Fruit fly (Drosophila melanogaster): Measurements from ENCODE around the gene CG3529.

DNA sequence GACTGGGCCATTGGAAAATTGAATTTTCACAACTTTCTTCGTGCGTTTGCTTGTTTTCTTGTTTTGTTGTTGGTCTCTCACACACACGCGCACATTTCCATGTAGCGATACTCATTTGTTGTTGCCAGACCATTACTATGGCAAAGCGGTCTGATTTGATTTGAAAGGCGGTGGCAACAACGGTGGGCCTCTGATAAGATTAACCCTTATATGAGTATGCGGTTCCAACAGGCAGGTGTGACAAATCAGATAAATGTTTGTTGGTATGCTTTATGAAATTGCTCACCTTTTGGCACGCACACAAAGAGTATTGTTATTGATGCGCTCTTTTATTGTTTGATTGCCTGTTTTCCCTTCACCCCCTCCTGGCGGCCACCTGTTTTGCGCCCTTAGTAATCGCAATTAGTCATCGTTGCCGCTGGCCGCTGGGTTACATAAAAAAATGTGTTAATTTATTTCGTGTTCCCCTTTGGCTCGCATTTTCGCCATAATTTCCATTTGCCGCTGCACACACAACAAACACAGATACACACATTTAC, 644 bp downstream of the CG3529 start:
- TF ChIP-seq CG15336 (GFP tag; IDR thresholded peaks at IDR 0.05) (peak; percentile 39), CG7368 (GFP tag; optimal IDR thresholded peaks at IDR 0.05) (no peak), CG8319 (GFP tag; optimal IDR thresholded peaks at IDR 0.05) (no peak), Sox102F (GFP tag; optimal IDR thresholded peaks at IDR 0.05) (no peak)
